Fruit fly (Drosophila melanogaster) whole organism, wandering third instar larva: ENCODE data around the gene TBC1d7.

Experiments used
- Dfd ChIP-seq: fragments of >200 bp; optimal IDR thresholded peaks from 2 replicates; lab custom pipeline; 2017; ENCODE audit warnings: missing biosample characterization, missing genetic modification characterization
- fru ChIP-seq: fragments of 200-800 bp; sonication (Bioruptor generic); optimal IDR thresholded peaks from 3 replicates; lab custom pipeline; 2016; ENCODE audit warnings: missing biosample characterization, mild to moderate bottlenecking, missing genetic modification characterization
- jim ChIP-seq: fragments of 175-275, 200-325 bp; sonication (Bioruptor generic); optimal IDR thresholded peaks from 2 replicates; lab custom pipeline; 2016; ENCODE audit warnings: missing biosample characterization, mild to moderate bottlenecking, missing genetic modification characterization
- psq ChIP-seq: fragments of 200-800 bp; sonication (Bioruptor generic); optimal IDR thresholded peaks from 3 replicates; lab custom pipeline; 2017; ENCODE audit warnings: missing biosample characterization, mild to moderate bottlenecking, missing genetic modification characterization, moderate library complexity

- no peak for TF ChIP-seq Dfd (GFP tag; lab: Kevin White, UChicago)
- no peak for TF ChIP-seq jim
- no peak for TF ChIP-seq fru (GFP tag; lab: Kevin White, UChicago)
- TF ChIP-seq psq (GFP tag; lab: Kevin White, UChicago) = no peak
Observed at dm6 chr3R:24143779-24144178, 17.7 kb upstream of the TBC1d7 start.
